Worm (Caenorhabditis elegans): ENCODE measurements around the gene rbc-2.

ce11 chrIII:2482754-2483153 is 45.7 kb downstream of the rbc-2 start:
- TF ChIP-seq elt-1 (tag; optimal IDR thresholded peaks at IDR 0.05; ENCODE audit: borderline replicate concordance, insufficient read depth) (no peak), nhr-237 (tag; optimal IDR thresholded peaks at IDR 0.05) (no peak), unc-120 (tag; optimal IDR thresholded peaks at IDR 0.05; ENCODE audit: poor library complexity, severe bottlenecking) (no peak), ztf-11 (tag; optimal IDR thresholded peaks at IDR 0.05) (no peak), ces-1 (GFP tag; optimal IDR thresholded peaks at IDR 0.05) (no peak)
